Worm (Caenorhabditis elegans): ENCODE measurements around the gene arid-1.

- TF ChIP-seq nhr-237 (tag; optimal IDR thresholded peaks at IDR 0.05): no peak
- no peak for TF ChIP-seq R02D3.7 (tag; optimal IDR thresholded peaks at IDR 0.05)
- TF ChIP-seq nhr-76 (tag; optimal IDR thresholded peaks at IDR 0.05): no peak
- no peak for TF ChIP-seq mdl-1 (tag; optimal IDR thresholded peaks at IDR 0.05)
- TF ChIP-seq nfya-1 (tag; optimal IDR thresholded peaks at IDR 0.05; ENCODE audit: insufficient read depth): no peak
- TF ChIP-seq egl-27 (tag; optimal IDR thresholded peaks at IDR 0.05): no peak
- no peak for TF ChIP-seq jun-1 (tag; optimal IDR thresholded peaks at IDR 0.05)
- TF ChIP-seq unc-39 (tag; optimal IDR thresholded peaks at IDR 0.05): no peak
Observed at ce11 chrV:201300-201699, 15.3 kb downstream of the arid-1 start, which contains the start of gene trpp-1.

All from whole organism, L3 larva.